Fruit fly (Drosophila melanogaster): ENCODE results near the gene CG6299.

CG6299 gene

dm6 chrX:15502864-15503263 lies 40.3 kb downstream of the CG6299 start:
- no peak for TF ChIP-seq Rel (GFP tag; optimal IDR thresholded peaks at IDR 0.05)
- peak; percentile 48 for TF ChIP-seq Rel (tag; optimal IDR thresholded peaks at IDR 0.05)
- no peak for TF ChIP-seq Hr83 (GFP tag; optimal IDR thresholded peaks at IDR 0.05; ENCODE audit: poor library complexity, severe bottlenecking)

dm6 chrX:15511399-15511798 lies 48.9 kb downstream of the CG6299 start:
- TF ChIP-seq Sp1 (GFP tag; optimal IDR thresholded peaks at IDR 0.05) (peak; percentile 0), jim (GFP tag; optimal IDR thresholded peaks at IDR 0.05) (no peak), CrebA (GFP tag; optimal IDR thresholded peaks at IDR 0.05; ENCODE audit: borderline replicate concordance) (no peak), Vsx2 (GFP tag; optimal IDR thresholded peaks at IDR 0.05; ENCODE audit: partially characterized antibody) (no peak), CG9705 (GFP tag; optimal IDR thresholded peaks at IDR 0.05) (no peak), GATAd (GFP tag; optimal IDR thresholded peaks at IDR 0.05) (no peak), usp (GFP tag; optimal IDR thresholded peaks at IDR 0.05) (no peak), lola (GFP tag; optimal IDR thresholded peaks at IDR 0.05) (no peak), Jra (GFP tag; optimal IDR thresholded peaks at IDR 0.05) (no peak), dsf (GFP tag; optimal IDR thresholded peaks at IDR 0.05; ENCODE audit: borderline replicate concordance) (no peak), CG32264 (GFP tag; optimal IDR thresholded peaks at IDR 0.05) (no peak), dl (GFP tag; optimal IDR thresholded peaks at IDR 0.05; ENCODE audit: insufficient read depth in 1 of 2, partially characterized antibody in 2 of 2) (no peak), psq (GFP tag; optimal IDR thresholded peaks at IDR 0.05) (peak; percentile 48), Abd-B (GFP tag; optimal IDR thresholded peaks at IDR 0.05) (no peak), HLH106 (tag; optimal IDR thresholded peaks at IDR 0.05) (no peak), sage (GFP tag; optimal IDR thresholded peaks at IDR 0.05) (peak; percentile 10), Dfd (GFP tag; optimal IDR thresholded peaks at IDR 0.05) (no peak), pan (optimal IDR thresholded peaks at IDR 0.05) (no peak), Rel (GFP tag; optimal IDR thresholded peaks at IDR 0.05) (no peak), Rel (tag; optimal IDR thresholded peaks at IDR 0.05) (no peak), Hr78 (GFP tag; optimal IDR thresholded peaks at IDR 0.05) (no peak), rgr (GFP tag; optimal IDR thresholded peaks at IDR 0.05) (peak; percentile 52), fru (GFP tag; optimal IDR thresholded peaks at IDR 0.05) (peak; percentile 41), ey (GFP tag; optimal IDR thresholded peaks at IDR 0.05) (peak; percentile 57), brk (GFP tag; optimal IDR thresholded peaks at IDR 0.05) (no peak), foxo (GFP tag; optimal IDR thresholded peaks at IDR 0.05) (peak in 1 of 2 experiments; percentile 68), br (GFP tag; optimal IDR thresholded peaks at IDR 0.05) (peak; percentile 35), woc (GFP tag; optimal IDR thresholded peaks at IDR 0.05) (no peak), Dif (GFP tag; optimal IDR thresholded peaks at IDR 0.05; ENCODE audit: partially characterized antibody) (no peak), Hr83 (GFP tag; optimal IDR thresholded peaks at IDR 0.05; ENCODE audit: poor library complexity, severe bottlenecking) (no peak), tai (GFP tag; optimal IDR thresholded peaks at IDR 0.05) (no peak), Hnf4 (GFP tag; optimal IDR thresholded peaks at IDR 0.05) (no peak), N (GFP tag; optimal IDR thresholded peaks at IDR 0.05) (peak; percentile 9), Mio (GFP tag; optimal IDR thresholded peaks at IDR 0.05) (no peak), OdsH (GFP tag; optimal IDR thresholded peaks at IDR 0.05) (peak; percentile 50), dmrt93B (GFP tag; optimal IDR thresholded peaks at IDR 0.05) (no peak), Myc (optimal IDR thresholded peaks at IDR 0.05) (peak; percentile 22), h (GFP tag; optimal IDR thresholded peaks at IDR 0.05) (peak; percentile 75), sv (GFP tag; optimal IDR thresholded peaks at IDR 0.05) (no peak)
